Fruit fly (Drosophila melanogaster) whole organism, embryonic: ENCODE data around the gene gro.

Source experiments
- Bgb ChIP-seq: fragments of 200-800 bp; sonication (Bioruptor generic); IDR thresholded peaks from 2 replicates; pipeline ENCODE4 v1.3.6; 2022; ENCODE audit warnings: missing biosample characterization, missing genetic modification characterization; ENCODE audit not compliant: partially characterized antibody
- CG10147 ChIP-seq: fragments of 200-800 bp; sonication (Bioruptor generic); optimal IDR thresholded peaks from 2 replicates; lab custom pipeline; 2019; ENCODE audit warnings: missing biosample characterization, mild to moderate bottlenecking, missing genetic modification characterization, moderate library complexity
- CG10462 ChIP-seq: fragments of 200-800 bp; sonication (Bioruptor generic); optimal IDR thresholded peaks from 2 replicates; lab custom pipeline; 2016; ENCODE audit warnings: missing biosample characterization, missing genetic modification characterization
- CG12219 ChIP-seq: fragments of 200-800 bp; sonication (Bioruptor generic); optimal IDR thresholded peaks from 3 replicates; lab custom pipeline; 2018; ENCODE audit warnings: missing biosample characterization, mild to moderate bottlenecking, missing genetic modification characterization
- CG1233 ChIP-seq: fragments of 200-800 bp; sonication (Bioruptor generic); optimal IDR thresholded peaks from 4 replicates; lab custom pipeline; 2018; ENCODE audit warnings: missing biosample characterization, mild to moderate bottlenecking, missing genetic modification characterization
- CG13296 ChIP-seq: fragments of 200-800 bp; sonication (Bioruptor generic); optimal IDR thresholded peaks from 3 replicates; lab custom pipeline; 2018; ENCODE audit warnings: missing biosample characterization, mild to moderate bottlenecking, missing genetic modification characterization
- CG15073 ChIP-seq: fragments of 200-800 bp; sonication (Bioruptor generic); optimal IDR thresholded peaks from 2 replicates; lab custom pipeline; 2016; ENCODE audit warnings: missing biosample characterization, missing genetic modification characterization
- CG17359 ChIP-seq: fragments of 200-800 bp; sonication (Bioruptor generic); optimal IDR thresholded peaks from 3 replicates; lab custom pipeline; 2018; ENCODE audit warnings: missing biosample characterization, mild to moderate bottlenecking, missing genetic modification characterization, moderate library complexity
- CG17802 ChIP-seq: fragments of 200-800 bp; sonication (Bioruptor generic); optimal IDR thresholded peaks from 2 replicates; lab custom pipeline; 2018; ENCODE audit warnings: missing biosample characterization, mild to moderate bottlenecking, missing genetic modification characterization, moderate library complexity
- CG18011 ChIP-seq: fragments of 200-800 bp; sonication (Bioruptor generic); optimal IDR thresholded peaks from 2 replicates; lab custom pipeline; 2017; ENCODE audit warnings: missing biosample characterization, missing genetic modification characterization, mild to moderate bottlenecking, moderate library complexity, missing genotype
- CG2202 ChIP-seq: fragments of 200-800 bp; sonication (Bioruptor generic); optimal IDR thresholded peaks from 2 replicates; lab custom pipeline; 2018; ENCODE audit warnings: missing biosample characterization, mild to moderate bottlenecking, missing genetic modification characterization
- CG30020 ChIP-seq: fragments of 200-800 bp; optimal IDR thresholded peaks from 2 replicates; lab custom pipeline; 2019; ENCODE audit warnings: missing biosample characterization, mild to moderate bottlenecking, missing genetic modification characterization, moderate library complexity
- CG30431 ChIP-seq: fragments of 200-800 bp; sonication (Bioruptor generic); optimal IDR thresholded peaks from 2 replicates; lab custom pipeline; 2017; ENCODE audit warnings: missing biosample characterization, missing genetic modification characterization
- CG31365 ChIP-seq: fragments of 200-800 bp; sonication (Bioruptor generic); optimal IDR thresholded peaks from 2 replicates; lab custom pipeline; 2018; ENCODE audit warnings: missing biosample characterization, mild to moderate bottlenecking, missing genetic modification characterization
- CG32772 ChIP-seq: fragments of 200-800 bp; sonication (Bioruptor generic); IDR thresholded peaks from 2 replicates; pipeline ENCODE4 v1.3.6; 2022; ENCODE audit warnings: missing biosample characterization, missing genetic modification characterization
- CG3847 ChIP-seq: fragments of 200-800 bp; sonication (Bioruptor generic); IDR thresholded peaks from 2 replicates; pipeline ENCODE4 v1.3.6; 2022; ENCODE audit warnings: missing biosample characterization, missing genetic modification characterization
- CG6254 ChIP-seq: fragments of 200-800 bp; sonication (Bioruptor generic); optimal IDR thresholded peaks from 3 replicates; lab custom pipeline; 2017; ENCODE audit warnings: mild to moderate bottlenecking, missing biosample characterization, missing genetic modification reagents, missing genetic modification characterization
- CG8281 ChIP-seq: fragments of 200-800 bp; sonication (Bioruptor generic); optimal IDR thresholded peaks from 2 replicates; lab custom pipeline; 2018; ENCODE audit warnings: missing biosample characterization, mild to moderate bottlenecking, missing genetic modification characterization, moderate library complexity
- CG8359 ChIP-seq: fragments of 200-800 bp; sonication (Bioruptor generic); optimal IDR thresholded peaks from 2 replicates; lab custom pipeline; 2017; ENCODE audit warnings: missing biosample characterization, mild to moderate bottlenecking, missing genetic modification characterization, borderline replicate concordance
- CG9727 ChIP-seq: fragments of 200-800 bp; sonication (Bioruptor generic); optimal IDR thresholded peaks from 3 replicates; lab custom pipeline; 2017; ENCODE audit warnings: missing biosample characterization, mild to moderate bottlenecking, missing genetic modification characterization
- D19B ChIP-seq: fragments of 200-800 bp; sonication (Bioruptor generic); optimal IDR thresholded peaks from 2 replicates; lab custom pipeline; 2017; ENCODE audit warnings: missing biosample characterization, mild to moderate bottlenecking, missing genetic modification characterization
- MBD-R2 ChIP-seq: fragments of 200-800 bp; sonication (Bioruptor generic); IDR thresholded peaks from 2 replicates; pipeline ENCODE4 v1.3.6; 2022; ENCODE audit warnings: missing biosample characterization, missing genetic modification characterization
- MESR4 ChIP-seq: fragments of 200-800 bp; sonication (Bioruptor generic); optimal IDR thresholded peaks from 2 replicates; lab custom pipeline; 2018; ENCODE audit warnings: missing biosample characterization, mild to moderate bottlenecking, missing genetic modification characterization, moderate library complexity
- Nf-YB ChIP-seq: fragments of 200-800 bp; sonication (Bioruptor generic); optimal IDR thresholded peaks from 3 replicates; lab custom pipeline; 2019; ENCODE audit warnings: missing biosample characterization, mild to moderate bottlenecking, missing genetic modification characterization, moderate library complexity
- PHDP ChIP-seq: fragments of 200-800 bp; sonication (Bioruptor generic); optimal IDR thresholded peaks from 3 replicates; lab custom pipeline; 2018; ENCODE audit warnings: missing biosample characterization, mild to moderate bottlenecking, missing genetic modification characterization, moderate library complexity
- Sox102F ChIP-seq: fragments of 200-800 bp; sonication (Bioruptor generic); optimal IDR thresholded peaks from 2 replicates; lab custom pipeline; 2018; ENCODE audit warnings: missing biosample characterization, mild to moderate bottlenecking, missing genetic modification characterization, moderate library complexity
- Spps ChIP-seq: fragments of 200-800 bp; sonication (Bioruptor generic); optimal IDR thresholded peaks from 2 replicates; lab custom pipeline; 2018; ENCODE audit warnings: missing biosample characterization, mild to moderate bottlenecking, missing genetic modification characterization
- Sry-β ChIP-seq: fragments of 200-800 bp; sonication (Bioruptor generic); optimal IDR thresholded peaks from 2 replicates; lab custom pipeline; 2018; ENCODE audit warnings: missing biosample characterization, mild to moderate bottlenecking, missing genetic modification characterization, moderate library complexity
- Taf1 ChIP-seq: fragments of 200-800 bp; sonication (Bioruptor generic); IDR thresholded peaks from 2 replicates; pipeline ENCODE4 v1.3.6; 2022; ENCODE audit warnings: missing biosample characterization, missing genetic modification characterization
- YL-1 ChIP-seq: fragments of 200-800 bp; sonication (Bioruptor generic); optimal IDR thresholded peaks from 3 replicates; lab custom pipeline; 2017; ENCODE audit warnings: missing biosample characterization, mild to moderate bottlenecking, missing genetic modification characterization
- az2 ChIP-seq: fragments of 200-800 bp; sonication (Bioruptor generic); optimal IDR thresholded peaks from 3 replicates; lab custom pipeline; 2016; ENCODE audit warnings: missing biosample characterization, missing genetic modification characterization
- bcd ChIP-seq: fragments of 200-800 bp; sonication (Bioruptor generic); optimal IDR thresholded peaks from 2 replicates; lab custom pipeline; 2017; ENCODE audit warnings: missing biosample characterization, mild to moderate bottlenecking, missing genetic modification characterization
- caup ChIP-seq: fragments of 200-800 bp; sonication (Bioruptor generic); optimal IDR thresholded peaks from 3 replicates; lab custom pipeline; 2017; ENCODE audit warnings: missing biosample characterization, mild to moderate bottlenecking, missing genetic modification characterization, moderate library complexity; ENCODE audit not compliant: severe bottlenecking
- gem ChIP-seq: fragments of 200-800 bp; sonication (Bioruptor generic); optimal IDR thresholded peaks from 2 replicates; lab custom pipeline; 2019; ENCODE audit warnings: missing biosample characterization, mild to moderate bottlenecking, missing genetic modification characterization, moderate library complexity
- gsb-n ChIP-seq: fragments of 200-800 bp; sonication (Bioruptor generic); optimal IDR thresholded peaks from 3 replicates; lab custom pipeline; 2018; ENCODE audit warnings: missing biosample characterization, mild to moderate bottlenecking, missing genetic modification characterization
- hth ChIP-seq: fragments of >200 bp; optimal IDR thresholded peaks from 2 replicates; lab custom pipeline; 2017; ENCODE audit warnings: inconsistent platforms
- kni ChIP-seq: fragments of 200-800 bp; sonication (Bioruptor generic); optimal IDR thresholded peaks from 3 replicates; lab custom pipeline; 2017; ENCODE audit warnings: mild to moderate bottlenecking, missing biosample characterization, missing genetic modification reagents, missing genetic modification characterization
- lmd ChIP-seq: fragments of 200-800 bp; sonication (Bioruptor generic); IDR thresholded peaks from 2 replicates; pipeline ENCODE4 v1.3.6; 2022; ENCODE audit warnings: missing biosample characterization, missing genetic modification characterization
- mirr ChIP-seq: fragments of 200-800 bp; sonication (Bioruptor generic); optimal IDR thresholded peaks from 3 replicates; lab custom pipeline; 2018; ENCODE audit warnings: missing biosample characterization, mild to moderate bottlenecking, missing genetic modification characterization
- peb ChIP-seq: fragments of 200-800 bp; sonication (Bioruptor generic); IDR thresholded peaks from 2 replicates; pipeline ENCODE4 v1.3.6; 2022; ENCODE audit warnings: missing biosample characterization, missing genetic modification characterization
- pfk ChIP-seq: fragments of 200-800 bp; sonication (Bioruptor generic); optimal IDR thresholded peaks from 2 replicates; lab custom pipeline; 2018; ENCODE audit warnings: missing biosample characterization, mild to moderate bottlenecking, missing genetic modification characterization, moderate library complexity
- sisA ChIP-seq: fragments of 200-800 bp; sonication (Bioruptor generic); IDR thresholded peaks from 2 replicates; pipeline ENCODE4 v1.3.6; 2022; ENCODE audit warnings: missing biosample characterization, missing genetic modification characterization
- slou ChIP-seq: fragments of 200-800 bp; sonication (Bioruptor generic); optimal IDR thresholded peaks from 3 replicates; lab custom pipeline; 2016; ENCODE audit warnings: missing biosample characterization, missing genetic modification characterization
- tap ChIP-seq: fragments of 200-800 bp; optimal IDR thresholded peaks from 3 replicates; lab custom pipeline; 2019; ENCODE audit warnings: missing biosample characterization, mild to moderate bottlenecking, missing genetic modification characterization, moderate library complexity
- unpg ChIP-seq: fragments of 200-800 bp; sonication (Bioruptor generic); optimal IDR thresholded peaks from 3 replicates; lab custom pipeline; 2018; ENCODE audit warnings: missing biosample characterization, mild to moderate bottlenecking, missing genetic modification characterization, moderate library complexity
- vnd ChIP-seq: fragments of 200-800 bp; sonication (Bioruptor generic); IDR thresholded peaks from 3 replicates; pipeline ENCODE4 v1.3.6; 2022; ENCODE audit warnings: missing biosample characterization, missing genetic modification characterization; ENCODE audit not compliant: partially characterized antibody
- zen2 ChIP-seq: fragments of 200-800 bp; sonication (Bioruptor generic); IDR thresholded peaks from 3 replicates; pipeline ENCODE4 v1.3.6; 2022; ENCODE audit warnings: missing biosample characterization, missing genetic modification characterization; ENCODE audit not compliant: partially characterized antibody

The gro gene

dm6 chr3R:26020244-26021171 lies 21.0 kb upstream of the gro start (continued):
- TF ChIP-seq MESR4 (GFP tag; lab: Kevin White, UChicago) = no peak
- TF ChIP-seq sisA = peak; percentile 65
- TF ChIP-seq YL-1 (GFP tag; lab: Kevin White, UChicago) = no peak
- peak; percentile 6 for TF ChIP-seq CG30431 (GFP tag; lab: Kevin White, UChicago)
- TF ChIP-seq CG17359 (tag; lab: Kevin White, UChicago) = peak; percentile 77
- peak; percentile 66 for TF ChIP-seq CG8281 (tag; lab: Kevin White, UChicago)
- TF ChIP-seq CG2202 = peak; percentile 36
- TF ChIP-seq Taf1 (GFP tag; lab: Robert Waterston, UW) = no peak
- no peak for TF ChIP-seq pfk (GFP tag; lab: Kevin White, UChicago)
- TF ChIP-seq mirr = peak; percentile 33
- peak; percentile 64 for TF ChIP-seq bcd (GFP tag; lab: Kevin White, UChicago)
- peak; percentile 79 for TF ChIP-seq PHDP (tag; lab: Kevin White, UChicago)
- peak; percentile 70 for TF ChIP-seq CG32772 (GFP tag; lab: Robert Waterston, UW)
- TF ChIP-seq Spps = peak; percentile 59
- no peak for TF ChIP-seq CG31365 (tag; lab: Kevin White, UChicago)
- TF ChIP-seq CG6254 = peak; percentile 28
- peak; percentile 33; the same call in 1 of the 2 replicates for TF ChIP-seq Bgb (GFP tag; lab: Robert Waterston, UW)
- no peak for TF ChIP-seq CG30020 (tag; lab: Kevin White, UChicago)
- TF ChIP-seq CG1233 (GFP tag; lab: Kevin White, UChicago) = peak; percentile 5
- TF ChIP-seq CG8359 = peak; percentile 22
- TF ChIP-seq Nf-YB (GFP tag; lab: Kevin White, UChicago) = peak; percentile 98
- TF ChIP-seq unpg = peak; percentile 84
- no peak for TF ChIP-seq vnd (GFP tag; lab: Robert Waterston, UW)
- TF ChIP-seq zen2 (GFP tag; lab: Robert Waterston, UW) = 0 out of 3 replicates have a peak, but pooled peaks have one; percentile 38
- TF ChIP-seq MBD-R2 (GFP tag; lab: Robert Waterston, UW) = no peak; the same call in 1 of the 2 replicates
- TF ChIP-seq CG3847 (GFP tag; lab: Robert Waterston, UW) = peak; percentile 32; the same call in 1 of the 2 replicates
- peak; percentile 88 for TF ChIP-seq gem (tag; lab: Kevin White, UChicago)
- TF ChIP-seq caup (GFP tag; lab: Kevin White, UChicago) = peak; percentile 13
- TF ChIP-seq az2 (GFP tag; lab: Kevin White, UChicago) = peak; percentile 67
- TF ChIP-seq peb = 0 out of 2 replicates have a peak, but pooled peaks have one; percentile 8
- TF ChIP-seq CG17802 (tag; lab: Kevin White, UChicago) = peak; percentile 37
- TF ChIP-seq gsb-n (tag; lab: Kevin White, UChicago) = peak; percentile 58
- TF ChIP-seq CG10462 = peak; percentile 21
- peak; percentile 78 for TF ChIP-seq Sox102F (GFP tag; lab: Kevin White, UChicago)
- no peak for TF ChIP-seq hth (lab: Kevin White, UChicago)
- TF ChIP-seq CG10147 (GFP tag; lab: Kevin White, UChicago) = peak; percentile 42
- TF ChIP-seq D19B (GFP tag; lab: Kevin White, UChicago) = peak; percentile 30
- TF ChIP-seq CG12219 (GFP tag; lab: Kevin White, UChicago) = peak; percentile 52
- TF ChIP-seq CG13296 (GFP tag; lab: Kevin White, UChicago) = peak; percentile 43
- no peak for TF ChIP-seq slou (GFP tag; lab: Kevin White, UChicago)
- TF ChIP-seq CG9727 (GFP tag; lab: Kevin White, UChicago) = peak; percentile 63
- peak; percentile 99 for TF ChIP-seq kni
- TF ChIP-seq lmd (GFP tag; lab: Robert Waterston, UW) = peak; percentile 63
- peak; percentile 1 for TF ChIP-seq tap
- TF ChIP-seq CG15073 (GFP tag; lab: Kevin White, UChicago) = no peak
- peak; percentile 11 for TF ChIP-seq Sry-β (GFP tag; lab: Kevin White, UChicago)
- TF ChIP-seq CG18011 = no peak
